Fruit fly (Drosophila melanogaster) whole organism, embryonic: Measurements from ENCODE around the gene kra.
A peak's percentile ranks its signal among the peaks of the same experiment; 100 is the strongest.

Experiments
- Antp ChIP-seq: fragments of 200-800 bp; sonication (Bioruptor generic); optimal IDR thresholded peaks from 3 replicates; lab custom pipeline; 2016; ENCODE audit warnings: missing biosample characterization, missing genetic modification characterization
- Atf-2 ChIP-seq: fragments of 200-800 bp; sonication (Bioruptor generic); optimal IDR thresholded peaks from 2 replicates; lab custom pipeline; 2016; ENCODE audit warnings: missing biosample characterization, missing genetic modification characterization
- Atf6 ChIP-seq: fragments of 200-800 bp; sonication (Bioruptor generic); IDR thresholded peaks from 2 replicates; pipeline ENCODE4 v1.3.6; 2022; ENCODE audit warnings: missing biosample characterization, missing genetic modification characterization
- B-H2 ChIP-seq: fragments of 200-800 bp; sonication (Bioruptor generic); optimal IDR thresholded peaks from 2 replicates; lab custom pipeline; 2018; ENCODE audit warnings: missing biosample characterization, mild to moderate bottlenecking, missing genetic modification characterization
- BEAF-32 ChIP-seq: fragments of 200-800 bp; sonication (Bioruptor generic); optimal IDR thresholded peaks from 3 replicates; lab custom pipeline; 2017; ENCODE audit warnings: missing biosample characterization, missing genetic modification characterization, mild to moderate bottlenecking, moderate library complexity, missing genetic modification reagents
- CG10267 ChIP-seq: fragments of 200-800 bp; sonication (Bioruptor generic); optimal IDR thresholded peaks from 2 replicates; lab custom pipeline; 2018; ENCODE audit warnings: missing biosample characterization, mild to moderate bottlenecking, missing genetic modification characterization, moderate library complexity
- CG11456 ChIP-seq: fragments of 200-800 bp; sonication (Bioruptor generic); IDR thresholded peaks from 3 replicates; pipeline ENCODE4 v1.3.6; 2022; ENCODE audit warnings: missing biosample characterization, missing genetic modification characterization
- CG12659 ChIP-seq: fragments of 200-800 bp; sonication (Bioruptor generic); optimal IDR thresholded peaks from 3 replicates; lab custom pipeline; 2017; ENCODE audit warnings: mild to moderate bottlenecking, missing biosample characterization, missing genetic modification reagents, missing genetic modification characterization
- CG13424 ChIP-seq: fragments of 200-800 bp; sonication (Bioruptor generic); optimal IDR thresholded peaks from 2 replicates; lab custom pipeline; 2019; ENCODE audit warnings: missing biosample characterization, mild to moderate bottlenecking, missing genetic modification characterization, moderate library complexity
- CG13775 ChIP-seq: fragments of 200-800 bp; sonication (Bioruptor generic); optimal IDR thresholded peaks from 3 replicates; lab custom pipeline; 2017; ENCODE audit warnings: missing biosample characterization, mild to moderate bottlenecking, missing genetic modification characterization
- CG15011 ChIP-seq: fragments of 200-800 bp; sonication (Bioruptor generic); optimal IDR thresholded peaks from 3 replicates; lab custom pipeline; 2018; ENCODE audit warnings: missing biosample characterization, mild to moderate bottlenecking, missing genetic modification characterization
- CG17568 ChIP-seq: fragments of 200-800 bp; sonication (Bioruptor generic); optimal IDR thresholded peaks from 2 replicates; lab custom pipeline; 2018; ENCODE audit warnings: missing biosample characterization, mild to moderate bottlenecking, missing genetic modification characterization, moderate library complexity
- CG17802 ChIP-seq: fragments of 200-800 bp; sonication (Bioruptor generic); optimal IDR thresholded peaks from 2 replicates; lab custom pipeline; 2018; ENCODE audit warnings: missing biosample characterization, mild to moderate bottlenecking, missing genetic modification characterization, moderate library complexity
- CG30020 ChIP-seq: fragments of 200-800 bp; optimal IDR thresholded peaks from 2 replicates; lab custom pipeline; 2019; ENCODE audit warnings: missing biosample characterization, mild to moderate bottlenecking, missing genetic modification characterization, moderate library complexity
- CG3163 ChIP-seq: fragments of 200-800 bp; sonication (Bioruptor generic); optimal IDR thresholded peaks from 3 replicates; lab custom pipeline; 2016; ENCODE audit warnings: missing biosample characterization, missing genetic modification characterization
- CG32767 ChIP-seq: fragments of 200-800 bp; sonication (Bioruptor generic); IDR thresholded peaks from 2 replicates; pipeline ENCODE4 v1.3.6; 2022; ENCODE audit warnings: missing biosample characterization, missing genetic modification characterization
- CG33557 ChIP-seq: fragments of 200-800 bp; sonication (Bioruptor generic); optimal IDR thresholded peaks from 2 replicates; lab custom pipeline; 2019; ENCODE audit warnings: missing biosample characterization, mild to moderate bottlenecking, missing genetic modification characterization, moderate library complexity
- CG34376 ChIP-seq: fragments of 200-800 bp; sonication (Bioruptor generic); optimal IDR thresholded peaks from 2 replicates; lab custom pipeline; 2018; ENCODE audit warnings: missing biosample characterization, mild to moderate bottlenecking, missing genetic modification characterization
- CG4424 ChIP-seq: fragments of 200-800 bp; sonication (Bioruptor generic); optimal IDR thresholded peaks from 3 replicates; lab custom pipeline; 2016; ENCODE audit warnings: missing biosample characterization, missing genetic modification characterization
- CG4617 ChIP-seq: fragments of 200-800 bp; sonication (Bioruptor generic); optimal IDR thresholded peaks from 3 replicates; lab custom pipeline; 2016; ENCODE audit warnings: missing biosample characterization, missing genetic modification characterization, borderline replicate concordance
- CG5245 ChIP-seq: fragments of 200-800 bp; sonication (Bioruptor generic); optimal IDR thresholded peaks from 3 replicates; lab custom pipeline; 2016; ENCODE audit warnings: missing biosample characterization, missing genetic modification characterization
- CG8388 ChIP-seq: fragments of 200-800 bp; sonication (Bioruptor generic); optimal IDR thresholded peaks from 2 replicates; lab custom pipeline; 2019; ENCODE audit warnings: missing biosample characterization, mild to moderate bottlenecking, missing genetic modification characterization, moderate library complexity
- Deaf1 ChIP-seq: fragments of 200-800 bp; optimal IDR thresholded peaks from 3 replicates; lab custom pipeline; 2019; ENCODE audit warnings: missing biosample characterization, mild to moderate bottlenecking, missing genetic modification characterization, moderate library complexity
- Dp ChIP-seq: fragments of 200-800 bp; sonication (Bioruptor generic); optimal IDR thresholded peaks from 2 replicates; lab custom pipeline; 2018; ENCODE audit warnings: missing biosample characterization, mild to moderate bottlenecking, missing genetic modification characterization, moderate library complexity
- E2f2 ChIP-seq: fragments of 200-800 bp; sonication (Bioruptor generic); IDR thresholded peaks from 2 replicates; pipeline ENCODE4 v1.3.6; 2022; ENCODE audit warnings: missing biosample characterization, missing genetic modification characterization
- Ets65A ChIP-seq: fragments of 200-800 bp; sonication (Bioruptor generic); peaks from one replicate; lab custom pipeline; 2016; ENCODE audit warnings: missing biosample characterization, missing genetic modification characterization
- Fer2 ChIP-seq: fragments of 200-800 bp; sonication (Bioruptor generic); optimal IDR thresholded peaks from 2 replicates; lab custom pipeline; 2018; ENCODE audit warnings: missing biosample characterization, mild to moderate bottlenecking, missing genetic modification characterization, moderate library complexity
- HLH54F ChIP-seq: fragments of 200-800 bp; sonication (Bioruptor generic); optimal IDR thresholded peaks from 3 replicates; lab custom pipeline; 2016; ENCODE audit warnings: missing biosample characterization, missing genetic modification characterization
- Hmx ChIP-seq: fragments of 200-800 bp; sonication (Bioruptor generic); optimal IDR thresholded peaks from 2 replicates; lab custom pipeline; 2016; ENCODE audit warnings: missing biosample characterization, missing genetic modification characterization
- Lhr ChIP-seq: fragments of 200-800 bp; sonication (Bioruptor generic); optimal IDR thresholded peaks from 3 replicates; lab custom pipeline; 2017; ENCODE audit warnings: mild to moderate bottlenecking, missing biosample characterization, missing genetic modification reagents, missing genetic modification characterization
- MESR4 ChIP-seq: fragments of 200-800 bp; sonication (Bioruptor generic); optimal IDR thresholded peaks from 2 replicates; lab custom pipeline; 2018; ENCODE audit warnings: missing biosample characterization, mild to moderate bottlenecking, missing genetic modification characterization, moderate library complexity
- Med ChIP-seq: fragments of 200-800 bp; sonication (Bioruptor generic); peaks from one replicate; lab custom pipeline; 2016; ENCODE audit warnings: missing biosample characterization, missing genetic modification characterization, mild to moderate bottlenecking, inconsistent platforms, moderate library complexity
- NfI ChIP-seq: fragments of 200-800 bp; sonication (Bioruptor generic); optimal IDR thresholded peaks from 3 replicates; lab custom pipeline; 2018; ENCODE audit warnings: missing biosample characterization, mild to moderate bottlenecking, missing genetic modification characterization, moderate library complexity
- PHDP ChIP-seq: fragments of 200-800 bp; sonication (Bioruptor generic); optimal IDR thresholded peaks from 3 replicates; lab custom pipeline; 2018; ENCODE audit warnings: missing biosample characterization, mild to moderate bottlenecking, missing genetic modification characterization, moderate library complexity
- Six4 ChIP-seq: fragments of 200-800 bp; sonication (Bioruptor generic); optimal IDR thresholded peaks from 2 replicates; lab custom pipeline; 2016; ENCODE audit warnings: missing biosample characterization, missing genetic modification characterization
- cato ChIP-seq: fragments of 200-800 bp; sonication (Bioruptor generic); optimal IDR thresholded peaks from 2 replicates; lab custom pipeline; 2016; ENCODE audit warnings: missing biosample characterization, missing genetic modification characterization, borderline replicate concordance
- chif ChIP-seq, 2 experiments: fragments of 200-800 bp; sonication (Bioruptor generic); optimal IDR thresholded peaks; 3 replicates each; lab custom pipeline; 2016; ENCODE audit warnings: missing biosample characterization in 2 of 2, missing genetic modification characterization in 2 of 2
- crp ChIP-seq, 2 experiments: fragments of 200-800 bp; sonication (Bioruptor generic); optimal IDR thresholded peaks; 2 replicates in 1 of 2; 3 replicates in 1 of 2; lab custom pipeline; 2017; ENCODE audit warnings: missing biosample characterization in 2 of 2, missing genetic modification characterization in 2 of 2, mild to moderate bottlenecking in 1 of 2, moderate library complexity in 1 of 2
- grau ChIP-seq: fragments of 200-800 bp; optimal IDR thresholded peaks from 3 replicates; lab custom pipeline; 2019; ENCODE audit warnings: missing biosample characterization, mild to moderate bottlenecking, missing genetic modification characterization, moderate library complexity
- jigr1 ChIP-seq: fragments of 200-800 bp; sonication (Bioruptor generic); IDR thresholded peaks from 3 replicates; pipeline ENCODE4 v1.3.6; 2022; ENCODE audit warnings: missing biosample characterization, missing genetic modification characterization
- nmo ChIP-seq: fragments of 200-800 bp; sonication (Bioruptor generic); optimal IDR thresholded peaks from 2 replicates; lab custom pipeline; 2018; ENCODE audit warnings: missing biosample characterization, mild to moderate bottlenecking, missing genetic modification characterization, moderate library complexity
- otp ChIP-seq: fragments of 200-800 bp; sonication (Bioruptor generic); IDR thresholded peaks from 3 replicates; pipeline ENCODE4, ENCODE4 v1.3.6; 2022; ENCODE audit warnings: missing biosample characterization, missing genetic modification characterization
- pho ChIP-seq: fragments of 200-800 bp; sonication (Bioruptor generic); optimal IDR thresholded peaks from 2 replicates; lab custom pipeline; 2016; ENCODE audit warnings: missing biosample characterization, missing genetic modification characterization
- scrt ChIP-seq: fragments of 200-800 bp; sonication (Bioruptor generic); optimal IDR thresholded peaks from 2 replicates; lab custom pipeline; 2018; ENCODE audit warnings: missing biosample characterization, mild to moderate bottlenecking, missing genetic modification characterization, moderate library complexity
- trem ChIP-seq: fragments of 200-800 bp; optimal IDR thresholded peaks from 3 replicates; lab custom pipeline; 2019; ENCODE audit warnings: missing biosample characterization, mild to moderate bottlenecking, missing genetic modification characterization, moderate library complexity
- twi ChIP-seq: fragments of 200-800 bp; optimal IDR thresholded peaks from 2 replicates; lab custom pipeline; 2019; ENCODE audit warnings: missing biosample characterization, mild to moderate bottlenecking, missing genetic modification characterization, moderate library complexity
- vvl ChIP-seq: fragments of 200-800 bp; sonication (Bioruptor generic); IDR thresholded peaks from 2 replicates; pipeline ENCODE4 v1.3.6; 2022; ENCODE audit warnings: missing biosample characterization, missing genetic modification characterization
- zf30C ChIP-seq: fragments of 200-800 bp; sonication (Bioruptor generic); optimal IDR thresholded peaks from 3 replicates; lab custom pipeline; 2018; ENCODE audit warnings: missing biosample characterization, mild to moderate bottlenecking, missing genetic modification characterization
- zfh1 ChIP-seq: fragments of 200-800 bp; sonication (Bioruptor generic); IDR thresholded peaks from 3 replicates; pipeline ENCODE4 v1.3.6; 2022; ENCODE audit warnings: missing biosample characterization, missing genetic modification characterization

Gene kra

DNA sequence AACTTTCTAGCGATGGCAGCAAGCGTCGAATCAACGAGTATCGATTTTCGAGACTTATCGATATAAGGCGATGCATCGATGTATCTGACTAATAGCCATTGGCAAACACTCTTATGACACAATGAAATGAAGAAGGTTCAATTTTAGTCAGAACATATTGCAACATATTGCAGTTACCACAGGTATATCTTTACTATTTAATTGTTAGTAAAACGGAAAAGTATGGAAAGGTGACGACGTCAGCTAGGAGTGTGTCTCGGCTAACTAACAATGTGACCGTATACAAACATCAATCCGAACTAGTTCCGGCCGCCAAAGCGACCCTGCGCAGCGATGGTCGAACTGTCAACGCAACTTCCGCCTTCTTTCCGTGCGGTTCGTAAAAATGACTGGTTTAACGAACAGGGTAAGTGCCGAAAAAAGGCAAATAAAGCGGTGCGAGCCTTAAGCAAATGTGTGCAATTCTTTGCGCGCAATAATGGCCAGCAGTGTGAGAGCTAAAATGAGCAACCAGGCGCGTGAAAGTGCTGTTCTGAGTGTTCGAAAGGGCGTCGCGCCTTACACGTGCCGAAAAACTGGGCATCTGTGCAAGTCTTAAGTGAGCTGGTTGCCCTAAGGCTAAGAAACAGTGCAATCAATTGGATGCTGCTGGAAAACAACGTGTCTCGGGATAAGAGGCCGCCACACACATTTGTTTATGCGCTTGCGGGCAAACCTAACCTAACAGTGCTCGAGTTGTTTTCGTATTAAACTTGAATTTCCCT, 23.4 kb upstream of the kra start, which contains the start of the genes Dph4, Spec2 and RpL13A (continued):
- TF ChIP-seq grau (peak; percentile 85), chif (GFP tag; optimal IDR thresholded peaks at IDR 0.05; lab: Kevin White, UChicago) (peak; percentile 77 to 94), CG17802 (tag; lab: Kevin White, UChicago) (peak; percentile 85), pho (GFP tag; lab: Kevin White, UChicago) (peak; percentile 93), HLH54F (GFP tag; lab: Kevin White, UChicago) (peak; percentile 84), E2f2 (no peak), CG8388 (GFP tag; lab: Kevin White, UChicago) (peak; percentile 85), CG30020 (tag; lab: Kevin White, UChicago) (peak; percentile 78), jigr1 (GFP tag; lab: Robert Waterston, UW) (no peak), Ets65A (peak; percentile 98), CG13775 (GFP tag; lab: Kevin White, UChicago) (peak; percentile 97), crp (GFP tag; optimal IDR thresholded peaks at IDR 0.05; lab: Kevin White, UChicago) (peak in 1 of 2 experiments; percentile 67), NfI (GFP tag; lab: Kevin White, UChicago) (peak; percentile 97), Atf-2 (peak; percentile 88), CG4424 (GFP tag; lab: Kevin White, UChicago) (peak; percentile 90), Dp (GFP tag; lab: Kevin White, UChicago) (peak; percentile 69), trem (tag; lab: Kevin White, UChicago) (peak; percentile 94), CG13424 (tag; lab: Kevin White, UChicago) (peak; percentile 72), CG32767 (GFP tag; lab: Robert Waterston, UW) (no peak), otp (GFP tag; lab: Robert Waterston, UW) (no peak), nmo (GFP tag; lab: Kevin White, UChicago) (peak; percentile 86), Six4 (peak; percentile 86), CG15011 (peak; percentile 91), CG11456 (GFP tag; lab: Robert Waterston, UW) (no peak), CG5245 (peak; percentile 86), Atf6 (no peak), CG33557 (peak; percentile 91), CG3163 (GFP tag; lab: Kevin White, UChicago) (peak; percentile 84), MESR4 (GFP tag; lab: Kevin White, UChicago) (peak; percentile 100), cato (peak; percentile 76), scrt (peak; percentile 89), Antp (GFP tag; lab: Kevin White, UChicago) (peak; percentile 75), Hmx (GFP tag; lab: Kevin White, UChicago) (peak; percentile 39), BEAF-32 (GFP tag; lab: Kevin White, UChicago) (peak; percentile 99), CG17568 (peak; percentile 88), Med (peak; percentile 99), zfh1 (GFP tag; lab: Robert Waterston, UW) (no peak), twi (tag; lab: Kevin White, UChicago) (peak; percentile 82), CG34376 (GFP tag; lab: Kevin White, UChicago) (peak; percentile 98), B-H2 (GFP tag; lab: Kevin White, UChicago) (peak; percentile 97), Lhr (GFP tag; lab: Kevin White, UChicago) (peak; percentile 97), PHDP (tag; lab: Kevin White, UChicago) (peak; percentile 92), CG4617 (GFP tag; lab: Kevin White, UChicago) (peak; percentile 83), zf30C (peak; percentile 59), Fer2 (tag; lab: Kevin White, UChicago) (peak; percentile 89), vvl (GFP tag; lab: Robert Waterston, UW) (no peak), CG10267 (tag; lab: Kevin White, UChicago) (peak; percentile 90), CG12659 (peak; percentile 98), Deaf1 (peak; percentile 69)
